Fruit fly (Drosophila melanogaster) whole organism, embryonic: ENCODE results near the gene CG3764.

Experiments
- CG30020 ChIP-seq: fragments of 200-800 bp; optimal IDR thresholded peaks from 2 replicates; lab custom pipeline; 2019; ENCODE audit warnings: missing biosample characterization, mild to moderate bottlenecking, missing genetic modification characterization, moderate library complexity
- CG31441 ChIP-seq: fragments of 200-800 bp; sonication (Bioruptor generic); IDR thresholded peaks from 2 replicates; pipeline ENCODE4 v1.3.6; 2022; ENCODE audit warnings: missing biosample characterization, missing genetic modification characterization
- CG32767 ChIP-seq: fragments of 200-800 bp; sonication (Bioruptor generic); IDR thresholded peaks from 2 replicates; pipeline ENCODE4 v1.3.6; 2022; ENCODE audit warnings: missing biosample characterization, missing genetic modification characterization
- CG9727 ChIP-seq: fragments of 200-800 bp; sonication (Bioruptor generic); optimal IDR thresholded peaks from 3 replicates; lab custom pipeline; 2017; ENCODE audit warnings: missing biosample characterization, mild to moderate bottlenecking, missing genetic modification characterization
- Kr ChIP-seq: fragments of 200-800 bp; sonication (Bioruptor generic); optimal IDR thresholded peaks from 2 replicates; lab custom pipeline; 2017; ENCODE audit warnings: missing biosample characterization, mild to moderate bottlenecking, missing genetic modification characterization
- Lpt ChIP-seq: fragments of >200 bp; optimal IDR thresholded peaks from 2 replicates; lab custom pipeline; 2018; ENCODE audit warnings: missing biosample characterization, missing genetic modification characterization
- Sin3A ChIP-seq: fragments of >200 bp; optimal IDR thresholded peaks from 2 replicates; lab custom pipeline; 2018
- croc ChIP-seq: fragments of 200-800 bp; sonication (Bioruptor generic); conservative IDR thresholded peaks from 3 replicates; pipeline ENCODE4 v1.3.6; 2022; ENCODE audit warnings: missing biosample characterization, missing genetic modification characterization
- gcm2 ChIP-seq: fragments of 200-800 bp; sonication (Bioruptor generic); optimal IDR thresholded peaks from 2 replicates; lab custom pipeline; 2016; ENCODE audit warnings: missing biosample characterization, missing genetic modification characterization
- h ChIP-seq: fragments of >200 bp; optimal IDR thresholded peaks from 2 replicates; lab custom pipeline; 2017
- ranshi ChIP-seq: fragments of 200-800 bp; sonication (Bioruptor generic); IDR thresholded peaks from 2 replicates; pipeline ENCODE4 v1.3.6; 2022; ENCODE audit warnings: missing biosample characterization, missing genetic modification characterization
- sens-2 ChIP-seq: fragments of 200-800 bp; sonication (Bioruptor generic); IDR thresholded peaks from 2 replicates; pipeline ENCODE4 v1.3.6; 2022; ENCODE audit warnings: missing biosample characterization, missing genetic modification characterization
- sisA ChIP-seq: fragments of 200-800 bp; sonication (Bioruptor generic); IDR thresholded peaks from 2 replicates; pipeline ENCODE4 v1.3.6; 2022; ENCODE audit warnings: missing biosample characterization, missing genetic modification characterization

dm6 chr3L:17044799-17045198 lies 32.4 kb upstream of the CG3764 start, which contains the start of gene Pop5:
- TF ChIP-seq Sin3A (lab: Kevin White, UChicago) (peak; percentile 2), CG32767 (GFP tag; lab: Robert Waterston, UW) (no peak), CG31441 (GFP tag; lab: Robert Waterston, UW) (no peak), CG9727 (GFP tag; lab: Kevin White, UChicago) (peak; percentile 26), sens-2 (GFP tag; lab: Robert Waterston, UW) (no peak), sisA (no peak), CG30020 (peak; percentile 28), ranshi (GFP tag; lab: Robert Waterston, UW) (no peak), Kr (GFP tag; lab: Kevin White, UChicago) (no peak), h (lab: Kevin White, UChicago) (no peak), gcm2 (GFP tag; lab: Kevin White, UChicago) (no peak), croc (GFP tag; lab: Robert Waterston, UW) (no peak), Lpt (GFP tag; lab: Kevin White, UChicago) (no peak)
